Fruit fly (Drosophila melanogaster): ENCODE results near the gene CG11617.
A peak's percentile ranks its signal among the peaks of the same experiment; 100 is the strongest.

CG11617 gene

dm6 chr2L:160581-161452, 46.3 kb downstream of the CG11617 start:
- TF ChIP-seq brk (GFP tag; optimal IDR thresholded peaks at IDR 0.05) (peak; percentile 94), rgr (GFP tag; optimal IDR thresholded peaks at IDR 0.05) (peak; percentile 50), lola (GFP tag; optimal IDR thresholded peaks at IDR 0.05) (no peak), HLH106 (tag; optimal IDR thresholded peaks at IDR 0.05) (peak; percentile 8), fru (GFP tag; optimal IDR thresholded peaks at IDR 0.05) (peak; percentile 75), sage (GFP tag; optimal IDR thresholded peaks at IDR 0.05) (peak; percentile 90), Hnf4 (GFP tag; optimal IDR thresholded peaks at IDR 0.05) (peak; percentile 72), Sp1 (GFP tag; optimal IDR thresholded peaks at IDR 0.05) (peak; percentile 79), pan (optimal IDR thresholded peaks at IDR 0.05) (no peak), Mio (GFP tag; optimal IDR thresholded peaks at IDR 0.05) (peak; percentile 14), jim (GFP tag; optimal IDR thresholded peaks at IDR 0.05) (peak; percentile 89), OdsH (GFP tag; optimal IDR thresholded peaks at IDR 0.05) (peak; percentile 48), br (GFP tag; optimal IDR thresholded peaks at IDR 0.05) (peak; percentile 81), h (GFP tag; optimal IDR thresholded peaks at IDR 0.05) (peak; percentile 82), sv (GFP tag; optimal IDR thresholded peaks at IDR 0.05) (peak; percentile 57), CG32264 (GFP tag; optimal IDR thresholded peaks at IDR 0.05) (peak; percentile 48), Dif (GFP tag; optimal IDR thresholded peaks at IDR 0.05; ENCODE audit: partially characterized antibody) (peak; percentile 55), Hr78 (GFP tag; optimal IDR thresholded peaks at IDR 0.05) (no peak), psq (GFP tag; optimal IDR thresholded peaks at IDR 0.05) (peak; percentile 65), woc (GFP tag; optimal IDR thresholded peaks at IDR 0.05) (peak; percentile 40), Myc (optimal IDR thresholded peaks at IDR 0.05) (no peak), Hr83 (GFP tag; optimal IDR thresholded peaks at IDR 0.05; ENCODE audit: poor library complexity, severe bottlenecking) (peak; percentile 77), GATAd (GFP tag; optimal IDR thresholded peaks at IDR 0.05) (no peak), Jra (GFP tag; optimal IDR thresholded peaks at IDR 0.05) (peak; percentile 74), Vsx2 (GFP tag; optimal IDR thresholded peaks at IDR 0.05; ENCODE audit: partially characterized antibody) (peak; percentile 74), Dfd (GFP tag; optimal IDR thresholded peaks at IDR 0.05) (no peak), tai (GFP tag; optimal IDR thresholded peaks at IDR 0.05) (peak; percentile 54), CG9705 (GFP tag; optimal IDR thresholded peaks at IDR 0.05) (peak; percentile 33), CrebA (GFP tag; optimal IDR thresholded peaks at IDR 0.05; ENCODE audit: borderline replicate concordance) (peak; percentile 97), ey (GFP tag; optimal IDR thresholded peaks at IDR 0.05) (no peak), dmrt93B (GFP tag; optimal IDR thresholded peaks at IDR 0.05) (no peak), dsf (GFP tag; optimal IDR thresholded peaks at IDR 0.05; ENCODE audit: borderline replicate concordance) (peak; percentile 45), dl (GFP tag; optimal IDR thresholded peaks at IDR 0.05; ENCODE audit: insufficient read depth in 1 of 2, partially characterized antibody in 2 of 2) (peak; percentile 5 to 39), usp (GFP tag; optimal IDR thresholded peaks at IDR 0.05) (no peak), N (GFP tag; optimal IDR thresholded peaks at IDR 0.05) (no peak), Abd-B (GFP tag; optimal IDR thresholded peaks at IDR 0.05) (no peak), foxo (GFP tag; optimal IDR thresholded peaks at IDR 0.05) (peak; percentile 9 to 91), Rel (GFP tag; optimal IDR thresholded peaks at IDR 0.05) (peak; percentile 98), Rel (tag; optimal IDR thresholded peaks at IDR 0.05) (peak; percentile 57)

- TF ChIP-seq Dif (GFP tag; optimal IDR thresholded peaks at IDR 0.05; ENCODE audit: partially characterized antibody) (peak; percentile 22), lola (GFP tag; optimal IDR thresholded peaks at IDR 0.05) (no peak), Hr78 (GFP tag; optimal IDR thresholded peaks at IDR 0.05) (no peak), pan (optimal IDR thresholded peaks at IDR 0.05) (no peak), foxo (GFP tag; optimal IDR thresholded peaks at IDR 0.05) (peak in 1 of 2 experiments; percentile 57), ey (GFP tag; optimal IDR thresholded peaks at IDR 0.05) (no peak), HLH106 (tag; optimal IDR thresholded peaks at IDR 0.05) (peak; percentile 39), brk (GFP tag; optimal IDR thresholded peaks at IDR 0.05) (peak; percentile 49), sv (GFP tag; optimal IDR thresholded peaks at IDR 0.05) (no peak), CG32264 (GFP tag; optimal IDR thresholded peaks at IDR 0.05) (no peak), Myc (optimal IDR thresholded peaks at IDR 0.05) (peak; percentile 88), N (GFP tag; optimal IDR thresholded peaks at IDR 0.05) (no peak), Hnf4 (GFP tag; optimal IDR thresholded peaks at IDR 0.05) (peak; percentile 53), Hr83 (GFP tag; optimal IDR thresholded peaks at IDR 0.05; ENCODE audit: poor library complexity, severe bottlenecking) (peak; percentile 70), Sp1 (GFP tag; optimal IDR thresholded peaks at IDR 0.05) (peak; percentile 72), usp (GFP tag; optimal IDR thresholded peaks at IDR 0.05) (no peak), Mio (GFP tag; optimal IDR thresholded peaks at IDR 0.05) (no peak), Vsx2 (GFP tag; optimal IDR thresholded peaks at IDR 0.05; ENCODE audit: partially characterized antibody) (peak; percentile 7), dsf (GFP tag; optimal IDR thresholded peaks at IDR 0.05; ENCODE audit: borderline replicate concordance) (no peak), jim (GFP tag; optimal IDR thresholded peaks at IDR 0.05) (peak; percentile 94), dmrt93B (GFP tag; optimal IDR thresholded peaks at IDR 0.05) (no peak), CG9705 (GFP tag; optimal IDR thresholded peaks at IDR 0.05) (no peak), CrebA (GFP tag; optimal IDR thresholded peaks at IDR 0.05; ENCODE audit: borderline replicate concordance) (no peak), Dfd (GFP tag; optimal IDR thresholded peaks at IDR 0.05) (no peak), woc (GFP tag; optimal IDR thresholded peaks at IDR 0.05) (peak; percentile 83), br (GFP tag; optimal IDR thresholded peaks at IDR 0.05) (peak; percentile 34), Rel (GFP tag; optimal IDR thresholded peaks at IDR 0.05) (no peak), Rel (tag; optimal IDR thresholded peaks at IDR 0.05) (peak; percentile 63), Abd-B (GFP tag; optimal IDR thresholded peaks at IDR 0.05) (no peak), OdsH (GFP tag; optimal IDR thresholded peaks at IDR 0.05) (peak; percentile 50), psq (GFP tag; optimal IDR thresholded peaks at IDR 0.05) (peak; percentile 55), fru (GFP tag; optimal IDR thresholded peaks at IDR 0.05) (peak; percentile 22), Jra (GFP tag; optimal IDR thresholded peaks at IDR 0.05) (no peak), tai (GFP tag; optimal IDR thresholded peaks at IDR 0.05) (no peak), dl (GFP tag; optimal IDR thresholded peaks at IDR 0.05; ENCODE audit: insufficient read depth in 1 of 2, partially characterized antibody in 2 of 2) (peak in 1 of 2 experiments; percentile 49), h (GFP tag; optimal IDR thresholded peaks at IDR 0.05) (peak; percentile 72), rgr (GFP tag; optimal IDR thresholded peaks at IDR 0.05) (peak; percentile 71), GATAd (GFP tag; optimal IDR thresholded peaks at IDR 0.05) (no peak)
Measured at dm6 chr2L:158649-159257, 48.3 kb downstream of the CG11617 start, which contains the start of the genes CG33635 and spen. TSS of gene CG33635 (minus strand) at chr2L:158664. TSS of gene spen (plus strand) at chr2L:159032.
